Fruit fly (Drosophila melanogaster) Kc167 (cell line): ENCODE results near the gene CG43293.

Experiments used
- Myc ChIP-seq: fragments of >200 bp; optimal IDR thresholded peaks from 2 replicates; lab custom pipeline; 2017; ENCODE audit warnings: missing external identifiers
- psq ChIP-seq: fragments of >200 bp; optimal IDR thresholded peaks from 2 replicates; lab custom pipeline; 2017; ENCODE audit warnings: missing external identifiers

- TF ChIP-seq Myc (lab: Kevin White, UChicago): no peak
- no peak for TF ChIP-seq psq (lab: Kevin White, UChicago)
Observed at dm6 chr3L:6217806-6218205, 32.8 kb downstream of the CG43293 start, which contains the start of gene LanA.
